Fruit fly (Drosophila melanogaster) whole organism, wandering third instar larva: ENCODE data around the gene Phae1.
A peak's percentile ranks its signal among the peaks of the same experiment; 100 is the strongest.

Experiments
- Abd-B ChIP-seq: fragments of >200 bp; optimal IDR thresholded peaks from 2 replicates; lab custom pipeline; 2017; ENCODE audit warnings: missing biosample characterization, missing genetic modification characterization
- CG32264 ChIP-seq: fragments of 200-800 bp; sonication (Bioruptor generic); optimal IDR thresholded peaks from 2 replicates; lab custom pipeline; 2016; ENCODE audit warnings: missing biosample characterization, missing genetic modification characterization
- CG9705 ChIP-seq: fragments of 200-800 bp; sonication (Bioruptor generic); optimal IDR thresholded peaks from 2 replicates; lab custom pipeline; 2018; ENCODE audit warnings: missing biosample characterization, mild to moderate bottlenecking, missing genetic modification characterization
- CrebA ChIP-seq: fragments of 200-800 bp; sonication (Bioruptor generic); optimal IDR thresholded peaks from 2 replicates; lab custom pipeline; 2016; ENCODE audit warnings: missing biosample characterization, mild to moderate bottlenecking, missing genetic modification characterization, borderline replicate concordance
- Dfd ChIP-seq: fragments of >200 bp; optimal IDR thresholded peaks from 2 replicates; lab custom pipeline; 2017; ENCODE audit warnings: missing biosample characterization, missing genetic modification characterization
- Dif ChIP-seq: fragments of 200-275, 200-300 bp; sonication (Bioruptor generic); optimal IDR thresholded peaks from 2 replicates; lab custom pipeline; 2018; ENCODE audit warnings: missing biosample characterization, missing genetic modification characterization; ENCODE audit not compliant: partially characterized antibody
- GATAd ChIP-seq: sonication (Bioruptor generic); optimal IDR thresholded peaks from 2 replicates; lab custom pipeline; 2016; ENCODE audit warnings: missing biosample characterization, missing genetic modification characterization
- HLH106 ChIP-seq: fragments of 200-800 bp; optimal IDR thresholded peaks from 3 replicates; lab custom pipeline; 2019; ENCODE audit warnings: missing biosample characterization, mild to moderate bottlenecking, missing genetic modification characterization, moderate library complexity
- Hnf4 ChIP-seq: fragments of 200-800 bp; sonication (Bioruptor generic); optimal IDR thresholded peaks from 2 replicates; lab custom pipeline; 2016; ENCODE audit warnings: missing biosample characterization, mild to moderate bottlenecking, missing genetic modification characterization
- Hr78 ChIP-seq: fragments of >200 bp; optimal IDR thresholded peaks from 2 replicates; lab custom pipeline; 2017; ENCODE audit warnings: missing biosample characterization, missing genetic modification characterization
- Hr83 ChIP-seq: fragments of 200-300 bp; sonication (Bioruptor generic); optimal IDR thresholded peaks from 2 replicates; lab custom pipeline; 2016; ENCODE audit warnings: missing biosample characterization, mild to moderate bottlenecking, missing genetic modification characterization, moderate library complexity; ENCODE audit not compliant: poor library complexity, severe bottlenecking
- Jra ChIP-seq: sonication (Bioruptor generic); optimal IDR thresholded peaks from 2 replicates; lab custom pipeline; 2016; ENCODE audit warnings: missing biosample characterization, missing genetic modification characterization
- Mio ChIP-seq: sonication (Bioruptor generic); optimal IDR thresholded peaks from 2 replicates; lab custom pipeline; 2016; ENCODE audit warnings: missing biosample characterization, missing genetic modification characterization
- Myc ChIP-seq: fragments of >200 bp; optimal IDR thresholded peaks from 2 replicates; lab custom pipeline; 2017
- N ChIP-seq: fragments of >200 bp; optimal IDR thresholded peaks from 2 replicates; lab custom pipeline; 2018; ENCODE audit warnings: missing biosample characterization, missing external identifiers, missing genetic modification characterization
- OdsH ChIP-seq: fragments of 200-800 bp; sonication (Bioruptor generic); optimal IDR thresholded peaks from 2 replicates; lab custom pipeline; 2016; ENCODE audit warnings: missing biosample characterization, mild to moderate bottlenecking, missing genetic modification characterization
- Rel ChIP-seq, 2 experiments: fragments of 200-800 bp; sonication (Bioruptor generic) in 1 of 2; optimal IDR thresholded peaks; 2 replicates in 1 of 2; 3 replicates in 1 of 2; lab custom pipeline; 2016 to 2019; ENCODE audit warnings: mild to moderate bottlenecking in 2 of 2, missing biosample characterization in 2 of 2, missing genetic modification characterization in 2 of 2, moderate library complexity in 1 of 2
- Sp1 ChIP-seq: fragments of 200-800 bp; sonication (Bioruptor generic); optimal IDR thresholded peaks from 3 replicates; lab custom pipeline; 2019; ENCODE audit warnings: missing biosample characterization, mild to moderate bottlenecking, missing genetic modification characterization, moderate library complexity
- Vsx2 ChIP-seq: fragments of 200-300, 225-300 bp; sonication (Bioruptor generic); optimal IDR thresholded peaks from 2 replicates; lab custom pipeline; 2018; ENCODE audit warnings: missing biosample characterization, missing genetic modification characterization; ENCODE audit not compliant: partially characterized antibody
- br ChIP-seq: fragments of 200-800 bp; sonication (Bioruptor generic); optimal IDR thresholded peaks from 2 replicates; lab custom pipeline; 2016; ENCODE audit warnings: missing biosample characterization, missing genetic modification characterization
- brk ChIP-seq: fragments of 200-800 bp; sonication (Bioruptor generic); optimal IDR thresholded peaks from 2 replicates; lab custom pipeline; 2016; ENCODE audit warnings: missing biosample characterization, mild to moderate bottlenecking, missing genetic modification characterization
- dl ChIP-seq, 2 experiments: fragments of 175-275, 200-275 bp in 1 of 2; fragments of 200-275 bp in 1 of 2; sonication (Bioruptor generic); optimal IDR thresholded peaks; lab custom pipeline; 2018; ENCODE audit warnings: mild to moderate bottlenecking in 2 of 2, missing biosample characterization in 2 of 2, missing genetic modification characterization in 2 of 2, moderate library complexity in 2 of 2; ENCODE audit not compliant: partially characterized antibody in 2 of 2, insufficient read depth in 1 of 2
- dmrt93B ChIP-seq: fragments of 200-800 bp; sonication (Bioruptor generic); optimal IDR thresholded peaks from 2 replicates; lab custom pipeline; 2018; ENCODE audit warnings: missing biosample characterization, mild to moderate bottlenecking, missing genetic modification characterization
- dsf ChIP-seq: sonication (Bioruptor generic); optimal IDR thresholded peaks from 2 replicates; lab custom pipeline; 2016; ENCODE audit warnings: missing biosample characterization, missing genetic modification characterization, borderline replicate concordance
- ey ChIP-seq: fragments of 200-800 bp; sonication (Bioruptor generic); optimal IDR thresholded peaks from 2 replicates; lab custom pipeline; 2016; ENCODE audit warnings: missing biosample characterization, missing genetic modification characterization
- foxo ChIP-seq, 2 experiments: fragments of 200-800 bp; sonication (Bioruptor generic); optimal IDR thresholded peaks; 2 replicates in 1 of 2; 3 replicates in 1 of 2; lab custom pipeline; 2016 to 2017; ENCODE audit warnings: missing biosample characterization in 2 of 2, missing genetic modification characterization in 2 of 2
- fru ChIP-seq: fragments of 200-800 bp; sonication (Bioruptor generic); optimal IDR thresholded peaks from 3 replicates; lab custom pipeline; 2016; ENCODE audit warnings: missing biosample characterization, mild to moderate bottlenecking, missing genetic modification characterization
- h ChIP-seq: fragments of 200-800 bp; sonication (Bioruptor generic); optimal IDR thresholded peaks from 3 replicates; lab custom pipeline; 2016; ENCODE audit warnings: missing biosample characterization, mild to moderate bottlenecking, missing genetic modification characterization
- jim ChIP-seq: fragments of 175-275, 200-325 bp; sonication (Bioruptor generic); optimal IDR thresholded peaks from 2 replicates; lab custom pipeline; 2016; ENCODE audit warnings: missing biosample characterization, mild to moderate bottlenecking, missing genetic modification characterization
- lola ChIP-seq: fragments of >200 bp; optimal IDR thresholded peaks from 2 replicates; lab custom pipeline; 2017; ENCODE audit warnings: missing biosample characterization, missing genetic modification characterization
- pan ChIP-seq: fragments of >200 bp; optimal IDR thresholded peaks from 2 replicates; lab custom pipeline; 2017
- psq ChIP-seq: fragments of 200-800 bp; sonication (Bioruptor generic); optimal IDR thresholded peaks from 3 replicates; lab custom pipeline; 2017; ENCODE audit warnings: missing biosample characterization, mild to moderate bottlenecking, missing genetic modification characterization, moderate library complexity
- rgr ChIP-seq: fragments of 200-800 bp; sonication (Bioruptor generic); optimal IDR thresholded peaks from 3 replicates; lab custom pipeline; 2016; ENCODE audit warnings: missing biosample characterization, mild to moderate bottlenecking, missing genetic modification characterization
- sage ChIP-seq: fragments of 200-800 bp; sonication (Bioruptor generic); optimal IDR thresholded peaks from 2 replicates; lab custom pipeline; 2016; ENCODE audit warnings: missing biosample characterization, mild to moderate bottlenecking, missing genetic modification characterization
- sv ChIP-seq: fragments of 200-800 bp; sonication (Bioruptor generic); optimal IDR thresholded peaks from 3 replicates; lab custom pipeline; 2016; ENCODE audit warnings: missing biosample characterization, missing genetic modification characterization
- tai ChIP-seq: sonication (Bioruptor generic); optimal IDR thresholded peaks from 2 replicates; lab custom pipeline; 2016; ENCODE audit warnings: missing biosample characterization, missing genetic modification characterization
- usp ChIP-seq: fragments of >200 bp; optimal IDR thresholded peaks from 2 replicates; lab custom pipeline; 2017; ENCODE audit warnings: missing biosample characterization, missing genetic modification characterization
- woc ChIP-seq: sonication (Bioruptor generic); optimal IDR thresholded peaks from 2 replicates; lab custom pipeline; 2016; ENCODE audit warnings: missing biosample characterization, mild to moderate bottlenecking, missing genetic modification characterization

Gene Phae1

DNA sequence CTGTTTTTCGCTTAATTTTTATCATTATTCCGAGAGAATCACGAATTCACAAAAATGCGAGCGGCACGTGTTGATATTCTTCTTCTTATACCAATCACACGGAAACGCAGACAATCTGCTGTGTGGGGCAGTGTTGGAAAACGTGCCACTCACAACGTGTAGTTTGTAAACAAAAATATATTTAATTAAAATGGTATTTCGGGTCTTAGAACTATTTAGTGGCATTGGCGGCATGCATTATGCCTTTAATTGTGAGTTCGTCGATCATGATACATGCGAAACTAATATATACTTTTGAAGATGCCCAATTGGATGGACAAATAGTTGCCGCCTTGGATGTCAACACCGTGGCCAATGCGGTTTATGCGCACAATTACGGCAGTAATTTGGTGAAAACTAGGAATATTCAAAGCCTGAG lies 12.8 kb upstream of the Phae1 start, which contains the start of the genes CG6712 and Mt2:
TSS of gene CG6712 (minus strand) at position 116 of the 418 bp plus-strand sequence.
TSS of gene Mt2 (plus strand) at position 130 of the 418 bp plus-strand sequence.
- TF ChIP-seq GATAd (GFP tag; lab: Kevin White, UChicago) (no peak), tai (GFP tag; lab: Kevin White, UChicago) (no peak), fru (no peak), dmrt93B (no peak), Jra (GFP tag; lab: Kevin White, UChicago) (no peak), sage (GFP tag; lab: Kevin White, UChicago) (no peak), Myc (lab: Kevin White, UChicago) (peak; percentile 60)

DNA sequence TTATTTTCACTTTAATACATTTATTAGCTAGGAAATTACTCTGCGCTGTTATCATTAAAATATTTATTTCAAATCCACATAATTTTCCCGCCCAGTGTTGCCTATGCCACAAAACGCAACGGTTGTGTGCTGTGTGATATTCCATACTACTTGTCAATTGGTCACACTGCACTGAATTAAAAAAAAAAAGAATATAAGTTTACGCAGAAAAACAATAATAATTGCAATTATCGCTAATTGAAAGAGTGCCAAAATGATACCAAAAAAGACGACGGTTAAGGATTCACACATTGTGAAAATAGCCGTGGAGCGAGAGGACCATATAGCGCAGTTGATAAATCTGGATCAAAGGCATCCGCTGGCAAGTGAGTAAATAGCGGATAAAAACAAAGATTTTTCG lies 11.5 kb upstream of the Phae1 start, which contains the start of gene Ced-12:
TSS of gene Ced-12 (plus strand) at position 141 of the 400 bp plus-strand sequence.
- no peak for TF ChIP-seq psq (GFP tag; lab: Kevin White, UChicago)

DNA sequence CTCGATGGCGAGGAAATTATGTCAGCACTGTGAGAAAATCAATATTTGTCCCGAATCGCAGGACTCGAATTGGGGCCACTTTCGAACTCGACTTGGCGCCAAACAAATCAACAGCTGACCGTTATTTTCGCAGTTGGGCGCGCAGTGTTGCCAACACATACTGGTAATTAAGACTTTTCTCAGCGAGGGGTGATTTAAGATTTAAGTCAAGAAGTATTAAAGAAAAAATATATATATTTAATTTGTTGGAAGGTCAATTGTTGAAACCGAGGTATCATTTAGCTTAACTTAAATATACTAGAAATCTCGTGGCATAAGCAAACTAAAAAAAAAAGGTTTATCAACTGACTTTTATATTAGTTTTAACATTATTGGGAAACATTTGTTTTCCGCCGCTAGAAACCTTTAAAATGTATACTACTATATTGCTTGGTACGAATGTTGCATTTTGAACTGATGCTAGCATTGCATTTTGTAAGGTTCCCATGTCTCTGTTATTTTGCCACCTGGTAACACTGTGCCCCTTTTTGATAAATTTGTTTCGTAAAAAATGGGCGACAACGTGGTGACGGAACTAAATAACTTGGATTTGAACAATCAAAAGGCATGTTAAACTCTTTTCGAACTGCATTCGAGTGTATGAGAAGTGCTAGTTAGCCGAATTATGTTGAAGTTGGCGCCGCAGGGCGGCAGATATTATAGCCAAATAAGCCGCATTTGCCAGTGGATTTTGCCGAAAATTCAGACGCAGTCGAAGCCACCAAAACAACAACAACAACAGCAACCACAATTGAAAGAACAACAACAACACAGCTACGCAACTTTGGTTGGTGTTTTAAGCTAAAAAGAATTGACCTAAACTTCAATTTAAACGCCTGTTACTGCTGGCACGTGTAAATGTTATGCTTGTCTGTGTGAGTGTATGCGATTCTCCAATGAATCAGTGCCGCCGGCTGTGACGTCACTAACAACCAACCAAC lies 5.7 kb upstream of the Phae1 start, which contains the start of the genes Patsas and ThrRS:
TSS of gene Patsas (minus strand) at position 55 of the 980 bp plus-strand sequence.
TSS of gene ThrRS (plus strand) at position 521 of the 980 bp plus-strand sequence.
- TF ChIP-seq HLH106 (tag; lab: Kevin White, UChicago) = peak; percentile 82
- no peak for TF ChIP-seq CG32264 (GFP tag; lab: Kevin White, UChicago)
- no peak for TF ChIP-seq pan (lab: Kevin White, UChicago)
- no peak for TF ChIP-seq Abd-B (GFP tag; lab: Kevin White, UChicago)
- TF ChIP-seq usp (GFP tag; lab: Kevin White, UChicago) = no peak
- TF ChIP-seq CG9705 = peak; percentile 43
- peak; percentile 30 for TF ChIP-seq Hr78 (GFP tag; lab: Kevin White, UChicago)
- TF ChIP-seq fru = no peak
- TF ChIP-seq psq (GFP tag; lab: Kevin White, UChicago) = peak; percentile 55
- no peak for TF ChIP-seq GATAd (GFP tag; lab: Kevin White, UChicago)
- peak; percentile 66 for TF ChIP-seq ey (GFP tag; lab: Kevin White, UChicago)
- no peak for TF ChIP-seq Dif
- no peak for TF ChIP-seq woc
- no peak for TF ChIP-seq lola (GFP tag; lab: Kevin White, UChicago)
- no peak for TF ChIP-seq Mio
- TF ChIP-seq foxo (GFP tag; optimal IDR thresholded peaks at IDR 0.05; lab: Kevin White, UChicago) = peak in 1 of 2 experiments; percentile 83
- TF ChIP-seq Hnf4 (GFP tag; lab: Kevin White, UChicago) = no peak
- peak; percentile 85 for TF ChIP-seq sv (GFP tag; lab: Kevin White, UChicago)
- TF ChIP-seq Rel (GFP tag; optimal IDR thresholded peaks at IDR 0.05; lab: Kevin White, UChicago) = no peak
- peak; percentile 36 for TF ChIP-seq Rel (tag; optimal IDR thresholded peaks at IDR 0.05; lab: Kevin White, UChicago)
- TF ChIP-seq Hr83 (GFP tag; lab: Kevin White, UChicago) = no peak
- no peak for TF ChIP-seq dmrt93B
- TF ChIP-seq Myc (lab: Kevin White, UChicago) = peak; percentile 6
- no peak for TF ChIP-seq Vsx2 (GFP tag; lab: Kevin White, UChicago)
- TF ChIP-seq dsf (GFP tag; lab: Kevin White, UChicago) = no peak
- TF ChIP-seq jim (GFP tag; lab: Kevin White, UChicago) = no peak
- TF ChIP-seq sage (GFP tag; lab: Kevin White, UChicago) = no peak
- peak; percentile 78 for TF ChIP-seq Sp1
- no peak for TF ChIP-seq h (GFP tag; lab: Kevin White, UChicago)
- TF ChIP-seq CrebA (GFP tag; lab: Kevin White, UChicago) = no peak
- no peak for TF ChIP-seq dl (GFP tag; optimal IDR thresholded peaks at IDR 0.05; lab: Kevin White, UChicago; ENCODE audit: insufficient read depth in 1 of 2, partially characterized antibody in 2 of 2)
- peak; percentile 56 for TF ChIP-seq br
- TF ChIP-seq N (GFP tag; lab: Kevin White, UChicago) = peak; percentile 77
- TF ChIP-seq OdsH = peak; percentile 61
- TF ChIP-seq Jra (GFP tag; lab: Kevin White, UChicago) = no peak
- TF ChIP-seq tai (GFP tag; lab: Kevin White, UChicago) = no peak
- TF ChIP-seq brk (GFP tag; lab: Kevin White, UChicago) = no peak
- no peak for TF ChIP-seq Dfd (GFP tag; lab: Kevin White, UChicago)
- TF ChIP-seq rgr (GFP tag; lab: Kevin White, UChicago) = peak; percentile 77
